Worm (Caenorhabditis elegans) whole organism, dauer: ENCODE data around the gene nspe-6.
"Not testable (repeated sequence)": the region's sequence is repeated elsewhere in the genome, so short reads cannot be mapped to it uniquely, and the experiment has no call there.

Experiments
- unc-62 ChIP-seq: sonication (generic microtip); optimal IDR thresholded peaks from 2 replicates; lab custom pipeline; 2017; ENCODE audit warnings: missing biosample characterization, missing genetic modification reagents, missing genetic modification characterization

Gene nspe-6

ce11 chrII:12625673-12626072 lies 9.7 kb upstream of the nspe-6 start:
- TF ChIP-seq unc-62 (GFP tag; lab: Kevin White, UChicago): no peak

ce11 chrII:12624433-12624832 lies 8.5 kb upstream of the nspe-6 start, which contains the start of gene Y38E10A.14:
Gene Y38E10A.14, minus strand, starts transcription at chrII:12624533.
- TF ChIP-seq unc-62 (GFP tag; lab: Kevin White, UChicago): not testable (repeated sequence)

- TF ChIP-seq unc-62 (GFP tag; lab: Kevin White, UChicago): no peak
Measured at ce11 chrII:12622843-12623242, 6.9 kb upstream of the nspe-6 start.

ce11 chrII:12621908-12622566 lies 6.1 kb upstream of the nspe-6 start, which contains the start of gene nspe-8:
Gene nspe-8, minus strand, starts transcription at chrII:12621958.
- TF ChIP-seq unc-62 (GFP tag; lab: Kevin White, UChicago): no peak

ce11 chrII:12620764-12621163 lies 4.8 kb upstream of the nspe-6 start, which contains the start of gene nspe-1:
Gene nspe-1, minus strand, starts transcription at chrII:12620864.
- TF ChIP-seq unc-62 (GFP tag; lab: Kevin White, UChicago): no peak

- no peak for TF ChIP-seq unc-62 (GFP tag; lab: Kevin White, UChicago)
Measured at ce11 chrII:12619288-12619687, 3.3 kb upstream of the nspe-6 start, which contains the start of gene nspe-2. Gene nspe-2, minus strand, starts transcription at chrII:12619388.

- TF ChIP-seq unc-62 (GFP tag; lab: Kevin White, UChicago): no peak
Measured at ce11 chrII:12617586-12617985, 1.6 kb upstream of the nspe-6 start, which contains the start of gene nspe-3. Gene nspe-3, plus strand, starts transcription at chrII:12617886.

ce11 chrII:12615413-12615812 lies 568 bp downstream of the nspe-6 start:
- TF ChIP-seq unc-62 (GFP tag; lab: Kevin White, UChicago): no peak

- TF ChIP-seq unc-62 (GFP tag; lab: Kevin White, UChicago): no peak
Measured at ce11 chrII:12612218-12612617, 3.8 kb downstream of the nspe-6 start, which contains the start of gene nspe-4. Gene nspe-4, plus strand, starts transcription at chrII:12612518.

ce11 chrII:12608653-12609052 lies 7.3 kb downstream of the nspe-6 start, which contains the start of gene Y38E10A.9:
Gene Y38E10A.9, plus strand, starts transcription at chrII:12608953.
- no peak for TF ChIP-seq unc-62 (GFP tag; lab: Kevin White, UChicago)

- no peak for TF ChIP-seq unc-62 (GFP tag; lab: Kevin White, UChicago)
Measured at ce11 chrII:12606900-12607299, 9.1 kb downstream of the nspe-6 start, which contains the start of gene Y38E10A.8. Gene Y38E10A.8, plus strand, starts transcription at chrII:12607200.

- TF ChIP-seq unc-62 (GFP tag; lab: Kevin White, UChicago): no peak
Measured at ce11 chrII:12606108-12606507, 9.9 kb downstream of the nspe-6 start.

ce11 chrII:12603667-12604621 lies 12.0 kb downstream of the nspe-6 start, which contains the start of the genes ceh-100 and lips-15:
Gene ceh-100, minus strand, starts transcription at chrII:12603680.
Gene lips-15, plus strand, starts transcription at chrII:12604386.
- TF ChIP-seq unc-62 (GFP tag; lab: Kevin White, UChicago): no peak

- TF ChIP-seq unc-62 (GFP tag; lab: Kevin White, UChicago): no peak
Measured at ce11 chrII:12580952-12581351, 35.0 kb downstream of the nspe-6 start, which contains the start of gene clec-4. Gene clec-4, minus strand, starts transcription at chrII:12581113.

- TF ChIP-seq unc-62 (GFP tag; lab: Kevin White, UChicago): no peak
Measured at ce11 chrII:12577754-12578153, 38.2 kb downstream of the nspe-6 start, which contains the start of gene clec-8. Gene clec-8, minus strand, starts transcription at chrII:12578061.
